Worm (Caenorhabditis elegans) whole organism, L4/young adult: ENCODE measurements around the gene mboa-1.

Experiments used
- W03F9.2 ChIP-seq: fragments of 150-350 bp; optimal IDR thresholded peaks from 2 replicates; lab custom pipeline; 2014; ENCODE audit warnings: missing biosample characterization, missing genetic modification characterization
- dao-5 ChIP-seq: sonication (generic microtip); optimal IDR thresholded peaks from 2 replicates; lab custom pipeline; 2016; ENCODE audit warnings: missing genotype, missing genetic modification characterization, moderate library complexity, missing compliant biosample characterization
- him-1 ChIP-seq: sonication (generic microtip); optimal IDR thresholded peaks from 2 replicates; lab custom pipeline; 2016; ENCODE audit warnings: missing genotype, missing genetic modification reagents, missing genetic modification characterization, missing compliant biosample characterization

DNA sequence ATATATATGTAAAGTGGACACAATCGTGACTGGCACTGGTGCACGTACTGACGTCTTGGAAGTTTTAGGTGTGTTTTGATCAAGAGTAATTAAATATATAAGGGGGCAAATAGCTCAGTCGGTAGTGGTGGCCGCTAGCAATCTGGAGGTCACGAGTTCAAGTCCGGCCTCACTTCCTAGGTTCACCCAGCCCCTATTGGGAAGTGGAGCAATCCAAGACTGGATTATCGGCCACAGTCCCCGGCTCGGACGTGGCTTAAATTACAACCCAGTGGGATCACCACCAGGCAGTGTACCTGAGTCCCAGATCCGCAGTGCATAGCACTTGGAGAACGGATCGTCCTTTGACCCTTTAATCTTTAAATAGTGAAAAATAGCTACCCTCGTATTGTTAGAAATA is 33.5 kb upstream of the mboa-1 start:
- TF ChIP-seq him-1: no peak
- no peak for TF ChIP-seq dao-5
- TF ChIP-seq W03F9.2 (tag; lab: Kevin White, UChicago): no peak
